Fruit fly (Drosophila melanogaster): ENCODE results near the gene Rox8.

Rox8 gene

DNA sequence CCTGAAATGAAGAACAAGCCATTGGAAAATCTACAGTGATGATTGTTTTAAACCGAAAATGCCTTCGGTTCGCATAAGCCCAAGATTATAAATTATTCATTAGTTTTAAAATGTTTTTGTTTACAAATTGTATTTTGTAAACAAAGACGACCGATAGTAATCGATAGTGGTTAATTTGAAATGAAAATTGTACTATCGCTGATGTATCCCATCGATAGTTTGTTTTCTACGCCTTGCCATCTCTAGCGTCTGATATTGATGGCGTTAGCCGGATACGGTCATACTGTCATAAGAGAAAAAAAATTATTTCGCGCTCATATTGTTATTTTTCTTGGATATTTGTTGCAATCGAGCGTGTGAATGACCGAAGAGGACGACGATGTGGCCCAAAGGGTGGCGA is 10.0 kb upstream of the Rox8 start, which contains the start of gene SMC1 (continued):
- peak; percentile 44 for TF ChIP-seq zen (tag; optimal IDR thresholded peaks at IDR 0.05)
- no peak for TF ChIP-seq trh (GFP tag; optimal IDR thresholded peaks at IDR 0.05)
- no peak for TF ChIP-seq CG8388 (GFP tag; optimal IDR thresholded peaks at IDR 0.05)
- peak; percentile 90 for TF ChIP-seq YL-1 (GFP tag; optimal IDR thresholded peaks at IDR 0.05)
- TF ChIP-seq wek (GFP tag; optimal IDR thresholded peaks at IDR 0.05): peak; percentile 18
- peak; percentile 100 for TF ChIP-seq CG16813 (GFP tag; IDR thresholded peaks at IDR 0.05; ENCODE audit: partially characterized antibody)
- peak; percentile 76 for TF ChIP-seq HmgD (GFP tag; optimal IDR thresholded peaks at IDR 0.05)
- TF ChIP-seq disco-r (GFP tag; optimal IDR thresholded peaks at IDR 0.05): no peak
- no peak for TF ChIP-seq HLH3B (GFP tag; IDR thresholded peaks at IDR 0.05)
- TF ChIP-seq CG13296 (GFP tag; optimal IDR thresholded peaks at IDR 0.05): peak; percentile 23
- TF ChIP-seq cas (GFP tag; IDR thresholded peaks at IDR 0.05): 0 out of 2 replicates have a peak, but pooled peaks have one; percentile 39
- TF ChIP-seq hbn (GFP tag; IDR thresholded peaks at IDR 0.05; ENCODE audit: partially characterized antibody): peak; percentile 99
- no peak for TF ChIP-seq lola (GFP tag; optimal IDR thresholded peaks at IDR 0.05)
- TF ChIP-seq CG32532 (GFP tag; IDR thresholded peaks at IDR 0.05): peak; percentile 67
- TF ChIP-seq pzg (GFP tag; optimal IDR thresholded peaks at IDR 0.05): peak; percentile 94
- no peak for TF ChIP-seq aop (GFP tag; IDR thresholded peaks at IDR 0.05)
- TF ChIP-seq CG6813 (GFP tag; optimal IDR thresholded peaks at IDR 0.05): no peak
- TF ChIP-seq sob (GFP tag; IDR thresholded peaks at IDR 0.05): peak; percentile 81; the same call in 1 of the 2 replicates
- TF ChIP-seq CG13775 (GFP tag; optimal IDR thresholded peaks at IDR 0.05): peak; percentile 18
- TF ChIP-seq Fer2 (tag; optimal IDR thresholded peaks at IDR 0.05): peak; percentile 0
- no peak for TF ChIP-seq Vsx1 (GFP tag; optimal IDR thresholded peaks at IDR 0.05)
- TF ChIP-seq row (GFP tag; IDR thresholded peaks at IDR 0.05): peak; percentile 89
- no peak for TF ChIP-seq CG1529 (GFP tag; optimal IDR thresholded peaks at IDR 0.05)
- peak; percentile 51 for TF ChIP-seq Dad (GFP tag; optimal IDR thresholded peaks at IDR 0.05)
- TF ChIP-seq CG12071 (GFP tag; optimal IDR thresholded peaks at IDR 0.05): no peak
- TF ChIP-seq toy (GFP tag; IDR thresholded peaks at IDR 0.05): no peak
- TF ChIP-seq CG12942 (GFP tag; optimal IDR thresholded peaks at IDR 0.05): peak; percentile 9
- TF ChIP-seq CG10209 (GFP tag; optimal IDR thresholded peaks at IDR 0.05): no peak
- TF ChIP-seq Jarid2 (GFP tag; optimal IDR thresholded peaks at IDR 0.05): no peak
- TF ChIP-seq CG18599 (GFP tag; optimal IDR thresholded peaks at IDR 0.05): no peak
- no peak for TF ChIP-seq CG10462 (GFP tag; optimal IDR thresholded peaks at IDR 0.05)
- 0 out of 2 replicates have a peak, but pooled peaks have one; percentile 23 for TF ChIP-seq Awh (GFP tag; IDR thresholded peaks at IDR 0.05)
- TF ChIP-seq CG10543 (GFP tag; optimal IDR thresholded peaks at IDR 0.05): peak; percentile 73
- TF ChIP-seq Ravus (GFP tag; IDR thresholded peaks at IDR 0.05): no peak
- TF ChIP-seq Fer1 (GFP tag; optimal IDR thresholded peaks at IDR 0.05): peak; percentile 51
- no peak for TF ChIP-seq br (optimal IDR thresholded peaks at IDR 0.05)
- no peak for TF ChIP-seq z (GFP tag; IDR thresholded peaks at IDR 0.05)
- no peak for TF ChIP-seq otp (GFP tag; IDR thresholded peaks at IDR 0.05)
- TF ChIP-seq Spps (tag; optimal IDR thresholded peaks at IDR 0.05): no peak
- TF ChIP-seq Chrac-16 (GFP tag; optimal IDR thresholded peaks at IDR 0.05): no peak
- no peak for TF ChIP-seq nau (GFP tag; optimal IDR thresholded peaks at IDR 0.05)
- TF ChIP-seq az2 (GFP tag; optimal IDR thresholded peaks at IDR 0.05): peak; percentile 39
- TF ChIP-seq hb (GFP tag; IDR thresholded peaks at IDR 0.05; ENCODE audit: partially characterized antibody): peak; percentile 99
- no peak for TF ChIP-seq Poxn (GFP tag; IDR thresholded peaks at IDR 0.05)
- TF ChIP-seq exex (tag; optimal IDR thresholded peaks at IDR 0.05): no peak
- TF ChIP-seq ssp (GFP tag; IDR thresholded peaks at IDR 0.05): no peak
- peak; percentile 100 for TF ChIP-seq amos (GFP tag; IDR thresholded peaks at IDR 0.05; ENCODE audit: partially characterized antibody)
- TF ChIP-seq stc (GFP tag; IDR thresholded peaks at IDR 0.05): no peak; the same call in 1 of the 2 replicates
- TF ChIP-seq Dfd (GFP tag; optimal IDR thresholded peaks at IDR 0.05): no peak
- TF ChIP-seq twi (tag; optimal IDR thresholded peaks at IDR 0.05): no peak
- peak; percentile 23 for TF ChIP-seq CG15696 (tag; optimal IDR thresholded peaks at IDR 0.05)

Data from whole organism, embryonic.